Worm (Caenorhabditis elegans): ENCODE data around the gene ccep-97.

Gene ccep-97

DNA sequence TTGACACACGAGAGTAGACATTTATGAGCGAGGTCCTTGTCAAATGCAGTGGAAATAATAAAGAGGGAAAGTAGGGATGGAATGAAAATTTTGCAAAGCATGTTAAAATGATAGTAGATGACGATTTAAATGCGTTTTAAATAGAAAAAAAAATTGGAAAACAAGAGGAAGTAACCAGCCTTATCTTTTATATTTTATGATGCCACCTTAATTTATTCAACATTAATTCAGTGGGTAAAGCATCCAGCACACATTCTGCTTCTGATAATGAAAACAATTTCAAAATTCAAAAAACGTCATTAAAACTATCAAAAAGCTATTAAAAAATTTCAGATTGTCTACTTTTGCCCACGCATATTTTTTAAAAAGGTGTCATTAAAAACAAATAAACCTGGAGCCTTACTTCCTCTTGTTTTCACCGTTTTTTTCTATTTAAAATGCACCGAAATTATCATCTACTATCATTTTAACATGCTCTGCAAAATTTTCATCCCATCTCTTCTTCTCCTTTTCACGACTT, 33.1 kb downstream of the ccep-97 start, which contains the start of the genes Y60C6A.2 and Y60C6A.3:
Y60C6A.2 (minus strand) TSS at position 101 of the 520 bp plus-strand sequence.
Y60C6A.3 (plus strand) TSS at position 470 of the 520 bp plus-strand sequence.
- no peak for TF ChIP-seq unc-62 (GFP tag; optimal IDR thresholded peaks at IDR 0.05)

ce11 chrV:4783313-4783712, 35.1 kb downstream of the ccep-97 start, which contains the start of gene Y60C6A.1:
Gene Y60C6A.1 (plus strand): TSS chrV:4783613.
- no peak for TF ChIP-seq unc-62 (GFP tag; optimal IDR thresholded peaks at IDR 0.05)

ce11 chrV:4777388-4777986, 41.0 kb downstream of the ccep-97 start, which contains the start of gene C18G1.1:
Gene C18G1.1 (plus strand): TSS chrV:4777960.
- no peak for TF ChIP-seq unc-62 (GFP tag; optimal IDR thresholded peaks at IDR 0.05)

DNA sequence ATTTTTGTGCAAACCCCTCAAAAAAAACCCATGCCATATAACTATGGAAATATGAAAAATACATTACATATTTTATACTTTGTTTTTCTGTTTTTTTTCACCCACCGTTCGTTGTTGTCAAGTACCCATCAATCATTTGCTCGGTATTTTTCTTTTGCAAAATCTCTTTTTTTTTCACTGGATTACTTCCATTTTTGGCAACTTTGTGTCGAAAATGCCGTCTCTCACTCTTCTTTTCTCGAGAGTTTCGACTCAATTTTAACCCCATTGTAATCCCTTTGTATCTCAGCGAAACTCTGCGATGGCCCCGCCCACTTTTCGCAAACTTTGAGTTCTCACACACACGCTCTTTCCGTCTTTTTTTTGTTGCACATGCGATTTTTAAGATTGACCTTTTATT, 43.3 kb downstream of the ccep-97 start:
- no peak for TF ChIP-seq unc-62 (GFP tag; optimal IDR thresholded peaks at IDR 0.05)

ce11 chrV:4770408-4770947, 48.0 kb downstream of the ccep-97 start, which contains the start of gene elt-7:
Gene elt-7 (plus strand): TSS chrV:4770670.
- TF ChIP-seq unc-62 (GFP tag; optimal IDR thresholded peaks at IDR 0.05), result no peak

- no peak for TF ChIP-seq unc-62 (GFP tag; optimal IDR thresholded peaks at IDR 0.05)
Measured at ce11 chrV:4769633-4770032, 48.8 kb downstream of the ccep-97 start, which contains the start of gene C18G1.9. Gene C18G1.9 (minus strand): TSS chrV:4769733.

- no peak for TF ChIP-seq unc-62 (GFP tag; optimal IDR thresholded peaks at IDR 0.05)
Measured at ce11 chrV:4766501-4766900, 52.0 kb downstream of the ccep-97 start, which contains the start of gene C18G1.8. Gene C18G1.8 (minus strand): TSS chrV:4766601.
